Worm (Caenorhabditis elegans) whole organism, L4 larva: Measurements from ENCODE around the gene F46B3.1.

Experiments used
- F26F4.8 ChIP-seq: fragments of 200-800 bp; sonication (Bioruptor generic); conservative IDR thresholded peaks from 2 replicates; pipeline ENCODE4 v1.3.6; 2022; ENCODE audit warnings: missing genetic modification characterization, missing compliant biosample characterization
- F44E2.7 ChIP-seq: fragments of 200-800 bp; sonication (Bioruptor generic); IDR thresholded peaks from 2 replicates; pipeline ENCODE4 v2.1.2; 2022; ENCODE audit warnings: missing genetic modification characterization, missing compliant biosample characterization
- T20F7.1 ChIP-seq: fragments of 200-800 bp; sonication (Bioruptor generic); optimal IDR thresholded peaks from 2 replicates; lab custom pipeline; 2018; ENCODE audit warnings: mild to moderate bottlenecking, missing genetic modification characterization, missing compliant biosample characterization
- T26A8.4 ChIP-seq: fragments of 200-800 bp; sonication (Bioruptor generic); IDR thresholded peaks from 2 replicates; pipeline ENCODE4 v1.3.6; 2022; ENCODE audit warnings: missing genetic modification characterization, missing compliant biosample characterization
- Y105C5A.15 ChIP-seq: fragments of 200-800 bp; sonication (Bioruptor generic); IDR thresholded peaks from 2 replicates; pipeline ENCODE4 v1.3.6; 2022; ENCODE audit warnings: missing genetic modification characterization, missing compliant biosample characterization
- Y75B8A.6 ChIP-seq: fragments of 200-800 bp; sonication (Bioruptor generic); IDR thresholded peaks from 2 replicates; pipeline ENCODE4 v1.3.6; 2022; ENCODE audit warnings: missing genetic modification reagents, missing genetic modification characterization, missing compliant biosample characterization
- ama-1 ChIP-seq: fragments of 150-350 bp; optimal IDR thresholded peaks from 2 replicates; lab custom pipeline; 2014; ENCODE audit warnings: inconsistent platforms, mixed read lengths
- arid-1 ChIP-seq: fragments of 200-800 bp; sonication (Bioruptor generic); conservative IDR thresholded peaks from 2 replicates; pipeline ENCODE4 v1.3.6; 2022; ENCODE audit warnings: missing genetic modification reagents, missing genetic modification characterization, missing compliant biosample characterization
- attf-4 ChIP-seq: sonication (generic microtip); optimal IDR thresholded peaks from 3 replicates; lab custom pipeline; 2017; ENCODE audit warnings: missing biosample characterization, missing genetic modification characterization
- ceh-44 ChIP-seq: fragments of 200-800 bp; sonication (Bioruptor generic); IDR thresholded peaks from 2 replicates; pipeline ENCODE4 v1.3.6; 2022; ENCODE audit warnings: missing genetic modification reagents, missing genetic modification characterization, missing compliant biosample characterization
- ctbp-1 ChIP-seq: fragments of 200-800 bp; sonication (Bioruptor generic); IDR thresholded peaks from 2 replicates; pipeline ENCODE4 v1.3.6; 2022; ENCODE audit warnings: missing genetic modification reagents, missing genetic modification characterization, missing compliant biosample characterization
- daf-8 ChIP-seq: fragments of 200-800 bp; sonication (Bioruptor generic); IDR thresholded peaks from 2 replicates; pipeline ENCODE4 v1.3.6; 2022; ENCODE audit warnings: missing genetic modification characterization, missing compliant biosample characterization
- duxl-1 ChIP-seq: sonication (generic microtip); optimal IDR thresholded peaks from 2 replicates; lab custom pipeline; 2016; ENCODE audit warnings: mild to moderate bottlenecking, missing genetic modification characterization, moderate library complexity, missing compliant biosample characterization; ENCODE audit not compliant: poor library complexity
- egl-27 ChIP-seq: sonication (generic microtip); optimal IDR thresholded peaks from 3 replicates; lab custom pipeline; 2017; ENCODE audit warnings: missing biosample characterization, missing genetic modification reagents, missing genetic modification characterization
- egl-43 ChIP-seq: fragments of 200-800 bp; sonication (Bioruptor generic); IDR thresholded peaks from 2 replicates; pipeline ENCODE4 v1.3.6; 2022; ENCODE audit warnings: missing genetic modification reagents, missing genetic modification characterization, missing compliant biosample characterization
- fkh-10 ChIP-seq: fragments of 150-350 bp; optimal IDR thresholded peaks from 2 replicates; lab custom pipeline; 2014; ENCODE audit warnings: missing biosample characterization, missing genetic modification reagents, missing genetic modification characterization
- hif-1 ChIP-seq, 2 experiments: sonication (generic microtip); optimal IDR thresholded peaks; 2 replicates each; lab custom pipeline; 2016 to 2017; ENCODE audit warnings: missing compliant biosample characterization in 2 of 2, missing genetic modification characterization in 2 of 2, missing genetic modification reagents in 2 of 2, missing genotype in 2 of 2, mild to moderate bottlenecking in 1 of 2
- lin-15B ChIP-seq: fragments of 150-350 bp; sonication (generic microtip); optimal IDR thresholded peaks from 3 replicates; lab custom pipeline; 2014; ENCODE audit warnings: missing biosample characterization, missing genetic modification characterization
- lin-29 ChIP-seq: fragments of 200-800 bp; sonication (Bioruptor generic); IDR thresholded peaks from 2 replicates; pipeline ENCODE4 v1.3.6; 2022; ENCODE audit warnings: missing genetic modification reagents, missing genetic modification characterization, missing compliant biosample characterization
- lir-3 ChIP-seq: sonication (generic microtip); optimal IDR thresholded peaks from 2 replicates; lab custom pipeline; 2016; ENCODE audit warnings: mild to moderate bottlenecking, missing genetic modification characterization, missing compliant biosample characterization
- lsy-2 ChIP-seq, 2 experiments: fragments of 150-350 bp in 1 of 2; sonication (generic microtip) in 1 of 2; optimal IDR thresholded peaks; 2 replicates each; lab custom pipeline; 2014 to 2017; ENCODE audit warnings: missing biosample characterization in 2 of 2, missing genetic modification characterization in 2 of 2
- madf-5 ChIP-seq, 2 experiments: fragments of 200-800 bp; sonication (Bioruptor generic); IDR thresholded peaks; 2 replicates each; pipeline ENCODE4 v1.3.6; 2022; ENCODE audit warnings: missing compliant biosample characterization in 2 of 2, missing genetic modification characterization in 2 of 2
- madf-9 ChIP-seq: fragments of 200-800 bp; sonication (Bioruptor generic); conservative IDR thresholded peaks from 2 replicates; pipeline ENCODE4 v1.3.6; 2022; ENCODE audit warnings: missing genetic modification reagents, missing genetic modification characterization, missing compliant biosample characterization
- nhr-41 ChIP-seq: fragments of 200-800 bp; sonication (Bioruptor generic); IDR thresholded peaks from 2 replicates; pipeline ENCODE4 v1.3.6; 2022; ENCODE audit warnings: missing genetic modification reagents, missing genetic modification characterization, missing compliant biosample characterization
- nhr-42 ChIP-seq: fragments of 200-800 bp; sonication (Bioruptor generic); IDR thresholded peaks from 2 replicates; pipeline ENCODE4 v1.3.6; 2022; ENCODE audit warnings: missing genetic modification characterization, missing compliant biosample characterization
- php-3 ChIP-seq: fragments of 200-800 bp; sonication (Bioruptor generic); IDR thresholded peaks from 2 replicates; pipeline ENCODE4 v1.3.6; 2022; ENCODE audit warnings: missing genetic modification reagents, missing genetic modification characterization, missing compliant biosample characterization
- set-16 ChIP-seq: fragments of 200-800 bp; sonication (Bioruptor generic); IDR thresholded peaks from 2 replicates; pipeline ENCODE4 v1.3.6; 2022; ENCODE audit warnings: missing genetic modification reagents, missing genetic modification characterization, missing compliant biosample characterization
- skn-1 ChIP-seq: fragments of 150-350 bp; optimal IDR thresholded peaks from 2 replicates; lab custom pipeline; 2014; ENCODE audit warnings: missing biosample characterization, missing genetic modification characterization
- spr-1 ChIP-seq: sonication (generic microtip); optimal IDR thresholded peaks from 2 replicates; lab custom pipeline; 2016; ENCODE audit warnings: mild to moderate bottlenecking, missing genetic modification characterization, missing compliant biosample characterization
- unc-39 ChIP-seq: sonication (generic microtip); optimal IDR thresholded peaks from 2 replicates; lab custom pipeline; 2017; ENCODE audit warnings: missing biosample characterization, missing genetic modification characterization
- unc-62 ChIP-seq, 3 experiments: fragments of 150-350 bp in 1 of 3; sonication (generic microtip); optimal IDR thresholded peaks in 2 of 3; peaks in 1 of 3; 1 replicate in 1 of 3; 2 replicates in 2 of 3; lab custom pipeline; 2014 to 2017; ENCODE audit warnings: missing biosample characterization in 3 of 3, missing genetic modification characterization in 3 of 3, missing genetic modification reagents in 3 of 3, missing genotype in 1 of 3
- vab-7 ChIP-seq: fragments of 200-800 bp; sonication (Bioruptor generic); IDR thresholded peaks from 2 replicates; pipeline ENCODE4 v1.3.6; 2022; ENCODE audit warnings: missing genetic modification reagents, missing genetic modification characterization, missing compliant biosample characterization
- zfp-2 ChIP-seq: sonication (generic microtip); optimal IDR thresholded peaks from 2 replicates; lab custom pipeline; 2016; ENCODE audit warnings: mild to moderate bottlenecking, missing genetic modification characterization, missing compliant biosample characterization
- ztf-11 ChIP-seq: fragments of 150-350 bp; optimal IDR thresholded peaks from 2 replicates; lab custom pipeline; 2014; ENCODE audit warnings: missing biosample characterization, missing genetic modification characterization

The F46B3.1 gene

ce11 chrV:20604606-20605155, 7.7 kb upstream of the F46B3.1 start, which contains the start of gene ttr-57:
TSS of gene ttr-57 (plus strand) at chrV:20605105.
- 0 out of 2 replicates have a peak, but pooled peaks have one; percentile 35 for TF ChIP-seq nhr-42
- TF ChIP-seq duxl-1, result no peak
- no peak for TF ChIP-seq spr-1 (tag; lab: Kevin White, UChicago)
- TF ChIP-seq set-16 (GFP tag; lab: Robert Waterston, UW), result peak; percentile 86
- 0 out of 2 replicates have a peak, but pooled peaks have one; percentile 36 for TF ChIP-seq egl-43 (GFP tag; lab: Robert Waterston, UW)
- no peak for TF ChIP-seq arid-1 (GFP tag; lab: Robert Waterston, UW)
- TF ChIP-seq skn-1 (tag; lab: Kevin White, UChicago), result no peak
- TF ChIP-seq F44E2.7, result 0 out of 2 replicates have a peak, but pooled peaks have one; percentile 69
- no peak for TF ChIP-seq lin-29 (GFP tag; lab: Robert Waterston, UW)

DNA sequence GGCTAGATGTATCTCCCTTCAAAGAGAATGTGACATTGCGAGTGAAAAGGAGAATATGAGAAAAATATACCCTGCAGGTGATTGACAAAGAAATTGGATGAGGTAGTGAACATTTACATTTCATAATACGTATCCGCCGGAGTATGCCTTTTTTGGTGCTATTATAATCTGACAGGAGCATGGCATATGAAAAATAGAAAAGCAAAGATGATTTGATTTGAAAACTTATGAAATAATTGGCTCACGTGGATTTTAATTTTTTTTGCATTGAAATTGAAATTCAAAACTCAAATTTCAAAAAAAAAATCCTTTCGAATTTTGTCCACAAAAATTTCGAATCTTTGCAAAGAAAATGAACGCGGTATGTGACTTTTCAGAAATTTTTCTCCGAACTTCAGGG, 6.0 kb upstream of the F46B3.1 start, which contains the start of gene ttr-11:
Gene ttr-11, plus strand, starts transcription at position 301 of the 400 bp plus-strand sequence.
- TF ChIP-seq php-3 (GFP tag; lab: Robert Waterston, UW) (no peak), unc-62 (GFP tag; optimal IDR thresholded peaks at IDR 0.05 in 1 of 2; lab: Kevin White, UChicago) (peak in 1 of 2 experiments; percentile 14), unc-62 (tag; optimal IDR thresholded peaks at IDR 0.05; lab: Kevin White, UChicago) (no peak)

DNA sequence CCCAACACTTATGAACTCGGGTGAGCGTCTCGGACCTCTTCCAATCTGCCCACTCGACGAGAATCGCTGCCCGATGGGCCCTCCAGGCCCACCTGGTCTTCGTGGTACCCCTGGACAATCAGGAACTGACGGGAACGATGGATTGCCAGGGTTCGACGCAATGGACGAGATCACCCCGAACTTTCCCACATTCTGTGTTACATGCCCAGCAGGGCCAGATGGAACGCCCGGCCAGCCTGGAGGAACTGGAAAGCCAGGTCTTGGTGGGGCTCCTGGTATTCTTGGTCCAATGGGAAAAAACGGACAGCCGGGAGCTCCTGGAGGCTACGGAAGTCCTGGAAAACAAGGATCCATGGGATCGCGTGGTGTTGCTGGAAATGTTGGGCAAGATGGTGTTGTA, 3.7 kb upstream of the F46B3.1 start:
- TF ChIP-seq attf-4 (tag; lab: Kevin White, UChicago), result no peak
- TF ChIP-seq F44E2.7, result 0 out of 2 replicates have a peak, but pooled peaks have one; percentile 31
- TF ChIP-seq set-16 (GFP tag; lab: Robert Waterston, UW), result peak; percentile 76; the same call in 1 of the 2 replicates
- TF ChIP-seq nhr-41, result no peak

- TF ChIP-seq zfp-2 (tag; lab: Kevin White, UChicago), result no peak
- TF ChIP-seq lir-3 (tag; lab: Kevin White, UChicago), result no peak
Observed at ce11 chrV:20599795-20600194, 2.8 kb upstream of the F46B3.1 start, which contains the start of gene col-163. TSS of gene col-163 (plus strand) at chrV:20600095.

ce11 chrV:20595653-20596052, 1.3 kb downstream of the F46B3.1 start, which contains the start of gene F26F2.11:
TSS of gene F26F2.11 (minus strand) at chrV:20595753.
- TF ChIP-seq ctbp-1 (GFP tag; lab: Robert Waterston, UW), result no peak

ce11 chrV:20594746-20595145, 2.2 kb downstream of the F46B3.1 start, which contains the start of gene F26F2.10:
TSS of gene F26F2.10 (minus strand) at chrV:20594846.
- no peak for TF ChIP-seq lin-15B (tag; lab: Kevin White, UChicago)
- TF ChIP-seq daf-8 (GFP tag; lab: Robert Waterston, UW), result no peak
- TF ChIP-seq F26F4.8 (GFP tag; lab: Robert Waterston, UW), result no peak
- no peak for TF ChIP-seq ama-1 (lab: Kevin White, UChicago)
- TF ChIP-seq fkh-10, result no peak
- no peak for TF ChIP-seq T20F7.1 (GFP tag; lab: Kevin White, UChicago)
- TF ChIP-seq Y75B8A.6, result no peak
- TF ChIP-seq madf-9 (GFP tag; lab: Robert Waterston, UW), result no peak
- no peak for TF ChIP-seq unc-39
- TF ChIP-seq ceh-44, result no peak
- no peak for TF ChIP-seq hif-1 (tag; optimal IDR thresholded peaks at IDR 0.05; lab: Kevin White, UChicago)
- no peak for TF ChIP-seq ztf-11
- no peak for TF ChIP-seq egl-27 (tag; lab: Kevin White, UChicago)
- no peak for TF ChIP-seq lsy-2 (tag; optimal IDR thresholded peaks at IDR 0.05; lab: Kevin White, UChicago)
- TF ChIP-seq vab-7, result no peak
- TF ChIP-seq set-16 (GFP tag; lab: Robert Waterston, UW), result no peak
- no peak for TF ChIP-seq madf-5 (GFP tag; IDR thresholded peaks at IDR 0.05; lab: Robert Waterston, UW)
- TF ChIP-seq T26A8.4 (GFP tag; lab: Robert Waterston, UW), result no peak
- no peak for TF ChIP-seq Y105C5A.15 (GFP tag; lab: Robert Waterston, UW)
- no peak for TF ChIP-seq zfp-2 (tag; lab: Kevin White, UChicago)
